Worm (Caenorhabditis elegans) whole organism, L4/young adult: Measurements from ENCODE around the gene sid-5.
A peak's percentile ranks its signal among the peaks of the same experiment; 100 is the strongest.

ENCODE experiments used
- W03F9.2 ChIP-seq: fragments of 150-350 bp; optimal IDR thresholded peaks from 2 replicates; lab custom pipeline; 2014; ENCODE audit warnings: missing biosample characterization, missing genetic modification characterization
- dao-5 ChIP-seq: sonication (generic microtip); optimal IDR thresholded peaks from 2 replicates; lab custom pipeline; 2016; ENCODE audit warnings: missing genotype, missing genetic modification characterization, moderate library complexity, missing compliant biosample characterization
- him-1 ChIP-seq: sonication (generic microtip); optimal IDR thresholded peaks from 2 replicates; lab custom pipeline; 2016; ENCODE audit warnings: missing genotype, missing genetic modification reagents, missing genetic modification characterization, missing compliant biosample characterization

sid-5 gene

DNA sequence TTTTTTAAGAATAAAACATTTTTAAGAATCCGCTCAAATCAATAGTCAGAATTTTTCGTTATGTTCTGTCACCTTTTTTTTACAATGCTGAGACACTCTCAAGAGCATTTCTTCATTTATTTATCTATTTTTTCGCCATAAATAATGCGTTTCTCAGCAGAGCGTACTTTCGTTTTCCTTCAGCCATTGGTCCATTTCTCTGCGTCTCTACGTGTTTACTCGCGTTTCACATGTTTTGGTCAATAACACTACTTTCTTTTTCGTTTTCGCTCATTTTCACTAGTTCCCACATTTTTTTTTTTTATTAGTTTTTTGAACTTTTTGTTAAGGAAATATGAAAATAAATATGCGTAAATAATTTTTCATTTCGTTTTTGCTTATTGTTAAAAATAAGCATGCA lies 29.9 kb downstream of the sid-5 start:
- TF ChIP-seq W03F9.2 (tag; lab: Kevin White, UChicago) = peak; percentile 35
- no peak for TF ChIP-seq dao-5
- no peak for TF ChIP-seq him-1 (tag; lab: Kevin White, UChicago)

DNA sequence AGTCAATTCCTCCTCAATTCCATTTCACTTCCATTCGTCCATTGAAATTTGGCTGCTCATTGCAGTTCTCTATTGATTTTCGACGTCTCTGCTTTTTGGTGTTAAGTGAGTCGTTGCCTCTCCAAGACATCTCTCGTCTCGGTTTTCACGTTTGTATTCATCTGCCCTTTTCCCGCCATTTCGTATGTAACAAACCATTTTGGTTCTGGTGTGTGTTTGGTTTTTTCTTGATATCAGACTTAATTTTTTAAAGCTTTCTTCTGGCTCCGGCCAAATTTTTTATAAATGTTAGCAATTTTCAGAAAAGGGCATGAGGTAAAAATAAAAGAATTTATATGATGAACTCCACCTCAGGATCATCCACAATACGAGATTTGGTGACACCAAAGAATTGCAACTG lies 30.9 kb downstream of the sid-5 start, which contains the start of gene C16E9.2:
TSS of gene C16E9.2 (plus strand) at position 301 of the 400 bp plus-strand sequence.
- TF ChIP-seq him-1 (tag; lab: Kevin White, UChicago) (no peak), W03F9.2 (tag; lab: Kevin White, UChicago) (no peak), dao-5 (no peak)

DNA sequence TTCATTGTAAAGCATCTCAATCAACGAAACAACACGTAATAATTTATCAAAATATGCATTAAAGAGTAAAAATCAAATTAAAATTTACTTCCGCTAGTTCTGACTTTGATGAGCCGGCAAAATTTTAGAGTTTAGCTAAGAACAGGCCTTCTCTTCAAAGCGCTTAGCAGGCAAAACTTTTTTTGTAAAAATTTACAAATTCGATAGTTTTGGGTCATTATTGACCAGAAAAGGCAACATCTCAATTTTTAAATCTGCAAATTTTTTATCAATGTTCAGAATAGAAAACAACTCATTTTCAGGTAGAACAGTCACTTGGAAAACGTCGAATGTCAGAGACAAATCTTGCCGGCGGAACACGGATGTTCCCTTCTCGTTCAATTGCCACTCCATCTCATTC lies 33.2 kb downstream of the sid-5 start:
- no peak for TF ChIP-seq dao-5
- no peak for TF ChIP-seq him-1 (tag; lab: Kevin White, UChicago)
- no peak for TF ChIP-seq W03F9.2 (tag; lab: Kevin White, UChicago)

DNA sequence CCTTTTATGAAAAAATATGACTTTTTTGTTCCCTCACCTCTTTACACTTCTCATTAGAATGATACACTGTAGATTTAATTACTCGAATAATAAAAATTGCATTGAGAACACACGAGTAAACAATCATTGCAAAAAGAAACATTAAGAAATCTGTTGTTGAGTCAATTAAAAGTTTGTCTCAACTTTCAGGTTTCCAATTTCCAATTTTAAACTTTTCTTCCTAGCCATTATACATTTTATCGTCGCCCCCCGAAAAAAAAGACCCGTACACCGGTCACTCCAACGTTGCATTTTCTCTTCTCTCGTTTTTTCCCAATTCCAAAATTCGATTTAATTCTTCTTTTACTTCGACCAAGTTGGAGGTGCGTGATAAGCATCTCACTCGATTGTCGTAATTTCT lies 35.4 kb downstream of the sid-5 start, which contains the start of gene C16E9.1:
TSS of gene C16E9.1 (plus strand) at position 301 of the 400 bp plus-strand sequence.
- TF ChIP-seq W03F9.2 (tag; lab: Kevin White, UChicago) (no peak), dao-5 (no peak), him-1 (tag; lab: Kevin White, UChicago) (no peak)

DNA sequence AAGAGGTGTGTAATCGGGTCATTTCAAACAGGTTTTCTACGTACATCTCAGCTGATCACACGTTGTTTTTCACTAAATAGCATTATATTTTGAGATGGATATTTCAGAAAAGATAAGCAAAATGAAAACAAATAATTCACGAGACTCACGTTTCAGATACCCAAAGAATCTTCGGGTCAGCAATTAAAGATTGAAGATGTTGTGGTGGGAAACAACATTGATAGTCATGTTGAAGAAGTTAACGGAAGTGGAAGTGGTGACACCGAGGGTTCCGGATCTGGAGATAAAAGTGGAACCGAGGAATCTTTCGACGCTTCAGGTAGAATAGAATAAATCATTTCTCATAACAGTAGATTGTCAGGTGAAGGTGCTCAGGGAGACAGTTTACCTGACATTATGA lies 36.3 kb downstream of the sid-5 start:
- TF ChIP-seq him-1 (tag; lab: Kevin White, UChicago) (no peak), W03F9.2 (tag; lab: Kevin White, UChicago) (no peak), dao-5 (no peak)

DNA sequence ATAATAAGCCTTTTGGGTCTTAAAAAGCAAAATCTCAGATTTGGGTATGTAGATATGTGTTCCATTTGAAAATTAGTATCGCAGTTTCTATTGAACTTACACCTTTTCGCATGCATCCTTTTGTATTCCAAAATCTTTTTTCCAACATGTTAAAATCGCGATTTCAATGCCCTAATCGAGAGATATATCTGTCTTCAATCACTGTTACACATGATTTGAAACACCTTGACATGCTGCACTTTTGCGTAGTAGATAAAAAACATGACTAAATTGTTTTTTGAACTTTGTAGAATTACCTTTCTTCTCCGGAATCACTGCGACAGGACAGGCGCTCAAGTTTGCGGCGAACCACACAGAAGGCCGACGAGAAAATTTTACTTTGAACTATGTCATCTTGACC lies 37.2 kb downstream of the sid-5 start:
- TF ChIP-seq dao-5 (no peak), him-1 (tag; lab: Kevin White, UChicago) (no peak), W03F9.2 (tag; lab: Kevin White, UChicago) (no peak)

DNA sequence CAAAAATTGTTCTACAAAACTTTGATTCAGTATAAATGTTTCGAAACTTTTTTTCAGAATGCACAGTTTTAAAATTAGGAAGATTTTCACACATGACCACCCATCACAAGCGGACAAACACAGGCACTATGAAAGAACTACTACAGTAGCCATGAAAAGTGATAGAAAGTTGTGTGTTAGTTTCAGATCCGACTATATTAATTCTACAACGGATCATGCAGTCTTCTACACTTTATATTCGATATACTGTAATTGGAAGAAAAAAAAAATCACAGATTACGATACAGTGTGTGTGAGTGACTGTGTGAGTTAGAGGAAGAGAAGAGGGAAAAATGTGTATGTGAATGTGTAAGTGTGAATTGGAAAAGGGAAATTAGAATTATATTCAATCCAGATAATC lies 42.3 kb downstream of the sid-5 start:
- TF ChIP-seq W03F9.2 (tag; lab: Kevin White, UChicago) = no peak
- no peak for TF ChIP-seq dao-5
- TF ChIP-seq him-1 (tag; lab: Kevin White, UChicago) = no peak

DNA sequence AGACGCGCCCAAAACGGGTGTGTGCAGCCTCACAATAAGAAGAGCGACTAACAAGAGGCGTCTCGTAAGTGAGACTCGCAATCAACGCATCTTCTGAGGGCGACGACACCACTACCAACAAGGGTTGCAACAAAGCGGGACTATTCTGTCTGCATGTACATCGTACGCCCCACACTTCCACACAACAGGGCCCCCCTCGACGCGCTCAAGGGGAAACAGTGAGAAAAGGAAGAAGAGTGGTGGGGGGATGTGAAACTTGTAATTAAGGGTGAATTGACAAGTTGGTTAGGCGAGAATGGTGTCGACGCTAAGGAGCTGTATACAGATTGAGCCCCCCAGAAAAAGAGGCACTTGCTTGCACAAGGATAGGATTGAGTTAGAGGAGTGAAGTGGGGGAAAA lies 48.8 kb downstream of the sid-5 start:
- TF ChIP-seq him-1 (tag; lab: Kevin White, UChicago) (no peak), W03F9.2 (tag; lab: Kevin White, UChicago) (no peak), dao-5 (no peak)
